Fruit fly (Drosophila melanogaster): ENCODE measurements around the gene CG13667.

The CG13667 gene

DNA sequence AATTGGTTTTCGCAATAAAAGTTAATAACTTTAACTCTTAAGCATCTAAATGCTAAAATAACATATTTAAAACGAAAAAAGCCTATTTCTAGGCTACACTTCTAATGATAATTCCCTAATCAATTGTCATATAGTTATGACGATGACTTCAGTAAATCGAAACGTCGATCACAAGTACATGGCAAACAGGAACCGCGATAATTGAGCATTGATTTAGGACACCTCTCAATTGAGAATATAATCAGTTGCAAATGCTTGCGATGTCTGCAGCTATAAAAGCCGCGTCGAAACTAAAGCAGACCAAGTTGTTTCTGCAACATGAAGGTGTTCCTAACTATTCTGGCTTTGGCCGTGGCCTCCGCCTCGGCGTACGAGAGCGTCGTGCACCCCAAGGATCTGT lies 14.0 kb upstream of the CG13667 start, which contains the start of gene Jon66Ci:
TSS of gene Jon66Ci (plus strand) at position 301 of the 400 bp plus-strand sequence.
- TF ChIP-seq CTCF (optimal IDR thresholded peaks at IDR 0.05) (no peak), CG8478 (optimal IDR thresholded peaks at IDR 0.05) (no peak)

dm6 chr3L:8393549-8393948 lies 11.7 kb upstream of the CG13667 start, which contains the start of gene Jon66Cii:
TSS of gene Jon66Cii (minus strand) at chr3L:8393649.
- TF ChIP-seq CTCF (optimal IDR thresholded peaks at IDR 0.05) (no peak), CG8478 (optimal IDR thresholded peaks at IDR 0.05) (no peak)

DNA sequence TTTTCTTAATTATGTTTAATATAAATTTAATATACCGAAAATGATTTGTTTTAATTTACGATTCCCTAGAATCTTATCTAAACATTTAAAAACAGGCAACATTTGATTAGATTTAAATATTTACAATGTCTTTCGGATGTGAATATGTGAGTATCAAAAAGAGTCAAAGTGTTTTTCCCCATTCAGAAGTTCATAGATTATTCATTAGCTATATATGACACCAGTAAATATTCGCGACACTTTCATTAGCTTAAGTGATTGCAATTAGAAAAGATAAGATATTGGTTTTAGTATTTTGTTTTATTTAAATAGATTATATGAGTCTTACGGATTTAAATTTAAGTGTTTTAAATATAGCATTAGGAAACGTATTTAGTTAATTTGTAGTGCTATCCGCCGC lies 11.1 kb upstream of the CG13667 start:
- TF ChIP-seq CG8478 (optimal IDR thresholded peaks at IDR 0.05) (no peak), CTCF (optimal IDR thresholded peaks at IDR 0.05) (no peak)

- peak in 1 of 2 experiments; percentile 64 for TF ChIP-seq CTCF (optimal IDR thresholded peaks at IDR 0.05)
- TF ChIP-seq CG8478 (optimal IDR thresholded peaks at IDR 0.05), result no peak
These were observed 10.3 kb upstream of the CG13667 start for dm6 chr3L:8394944-8395343.

dm6 chr3L:8395630-8396168 lies 9.6 kb upstream of the CG13667 start, which contains the start of gene CG7120:
TSS of gene CG7120 (plus strand) at chr3L:8396000.
- TF ChIP-seq CTCF (optimal IDR thresholded peaks at IDR 0.05) (no peak), CG8478 (optimal IDR thresholded peaks at IDR 0.05) (no peak)

DNA sequence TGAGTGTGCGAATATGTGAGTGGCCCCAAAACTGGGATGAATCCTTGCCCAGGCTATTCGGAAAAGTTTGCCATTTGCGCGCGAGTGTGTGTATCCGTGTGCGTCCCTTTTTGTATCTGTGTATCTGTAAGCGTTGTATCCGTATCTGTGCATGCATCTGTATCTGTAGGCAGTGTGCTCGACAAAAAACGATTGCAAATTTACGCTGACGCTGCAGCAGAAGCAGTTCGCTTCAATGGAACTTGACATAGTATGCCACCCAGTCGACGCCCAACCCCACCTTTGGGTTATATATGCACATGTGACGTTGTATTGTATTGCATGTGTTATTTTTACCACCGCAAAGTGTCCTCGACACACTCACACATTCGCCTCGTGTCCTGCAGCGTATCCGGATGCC lies 9.1 kb upstream of the CG13667 start:
- no peak for TF ChIP-seq CTCF (optimal IDR thresholded peaks at IDR 0.05)
- TF ChIP-seq CG8478 (optimal IDR thresholded peaks at IDR 0.05), result no peak

dm6 chr3L:8398763-8399445 lies 6.3 kb upstream of the CG13667 start:
- TF ChIP-seq CG8478 (optimal IDR thresholded peaks at IDR 0.05) (no peak), CTCF (optimal IDR thresholded peaks at IDR 0.05) (no peak)

DNA sequence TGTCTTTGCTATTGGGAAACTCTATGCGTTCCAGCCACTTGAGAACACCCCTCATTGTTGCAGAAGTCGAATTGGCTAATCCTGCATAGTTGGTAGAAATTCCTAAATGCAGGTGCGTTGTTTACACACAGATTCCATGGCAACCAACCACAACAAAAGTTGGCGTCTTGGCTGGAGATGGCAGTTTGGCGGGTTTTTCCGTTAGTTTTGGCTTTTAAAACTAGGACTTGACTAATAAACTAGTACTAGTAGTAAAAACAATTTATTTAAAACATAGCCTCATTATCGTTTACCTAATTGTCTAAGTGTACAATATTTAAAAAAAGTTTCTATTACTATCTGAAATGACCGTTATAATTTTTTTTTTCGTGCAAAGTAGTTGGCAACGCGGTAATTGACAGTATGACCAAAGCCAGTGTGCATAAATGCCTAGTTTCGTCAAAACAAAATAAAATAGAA lies 6.2 kb downstream of the CG13667 start, which contains the start of gene Exo70:
TSS of gene Exo70 (plus strand) at position 413 of the 459 bp plus-strand sequence.
- TF ChIP-seq CTCF (optimal IDR thresholded peaks at IDR 0.05) (no peak), CG8478 (optimal IDR thresholded peaks at IDR 0.05) (no peak)

- TF ChIP-seq CG8478 (optimal IDR thresholded peaks at IDR 0.05) (no peak), CTCF (optimal IDR thresholded peaks at IDR 0.05) (no peak)
These were observed 7.5 kb downstream of the CG13667 start, which contains the start of the genes Oseg1 and mtrm for dm6 chr3L:8412725-8413124. TSS of gene Oseg1 (minus strand) at chr3L:8412825. TSS of gene mtrm (plus strand) at chr3L:8413012.

DNA sequence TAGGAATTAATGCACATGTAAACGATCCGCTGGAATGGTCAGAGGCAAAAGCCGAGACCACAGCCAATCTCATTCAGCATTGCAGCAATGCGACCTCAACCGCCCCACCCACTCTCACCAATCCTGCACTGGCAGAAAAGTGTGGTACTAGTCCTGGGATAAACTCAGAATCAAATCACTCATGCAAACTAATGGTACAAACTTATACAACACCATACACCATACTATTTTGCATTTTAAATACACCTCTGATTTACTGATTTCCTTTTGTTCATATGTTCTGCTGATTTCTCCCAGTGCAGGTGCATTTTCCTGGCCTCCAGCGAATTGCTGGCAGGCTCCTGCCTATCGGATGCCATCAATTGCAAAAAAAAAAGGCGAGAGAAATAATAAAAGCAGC lies 13.7 kb downstream of the CG13667 start:
- TF ChIP-seq CTCF (optimal IDR thresholded peaks at IDR 0.05), result no peak
- no peak for TF ChIP-seq CG8478 (optimal IDR thresholded peaks at IDR 0.05)

- TF ChIP-seq CG8478 (optimal IDR thresholded peaks at IDR 0.05) (no peak), CTCF (optimal IDR thresholded peaks at IDR 0.05) (no peak)
These were observed 14.4 kb downstream of the CG13667 start for dm6 chr3L:8419622-8420176.

DNA sequence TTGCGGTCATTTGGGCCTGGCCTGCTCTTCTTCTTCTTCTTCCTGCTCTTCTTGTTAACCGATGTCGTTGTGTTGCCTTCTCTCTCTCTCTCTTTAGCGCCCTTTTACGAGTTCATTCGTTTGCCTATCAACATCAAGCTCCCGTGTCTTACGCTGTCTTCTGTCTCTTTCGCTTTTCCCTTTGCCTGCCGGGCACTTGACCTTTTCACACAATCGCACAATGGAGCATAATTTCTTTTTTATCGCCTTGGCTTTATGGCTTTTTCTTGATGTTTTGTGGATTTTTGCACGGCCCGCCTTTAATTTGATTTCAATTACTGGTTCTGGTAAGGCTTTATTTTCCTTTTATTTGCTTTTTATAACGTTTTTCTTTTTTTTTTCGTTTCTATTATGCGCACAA lies 16.1 kb downstream of the CG13667 start:
- TF ChIP-seq CTCF (optimal IDR thresholded peaks at IDR 0.05) (no peak), CG8478 (optimal IDR thresholded peaks at IDR 0.05) (no peak)

dm6 chr3L:8421808-8422586 lies 16.7 kb downstream of the CG13667 start, which contains the start of gene CG32354:
TSS of gene CG32354 (minus strand) at chr3L:8422205.
- TF ChIP-seq CTCF (optimal IDR thresholded peaks at IDR 0.05) (no peak), CG8478 (optimal IDR thresholded peaks at IDR 0.05) (no peak)

- TF ChIP-seq CG8478 (optimal IDR thresholded peaks at IDR 0.05), result no peak
These were observed 17.9 kb downstream of the CG13667 start for dm6 chr3L:8423156-8423555.

- TF ChIP-seq CG8478 (optimal IDR thresholded peaks at IDR 0.05) (no peak), CTCF (optimal IDR thresholded peaks at IDR 0.05) (peak in 1 of 2 experiments; percentile 28)
These were observed 19.6 kb downstream of the CG13667 start, which contains the start of gene Cbl for dm6 chr3L:8424831-8425336. TSS of gene Cbl (plus strand) at chr3L:8424954.
